Worm (Caenorhabditis elegans): ENCODE results near the gene sru-26.
A peak's percentile ranks its signal among the peaks of the same experiment; 100 is the strongest.

sru-26 gene

DNA sequence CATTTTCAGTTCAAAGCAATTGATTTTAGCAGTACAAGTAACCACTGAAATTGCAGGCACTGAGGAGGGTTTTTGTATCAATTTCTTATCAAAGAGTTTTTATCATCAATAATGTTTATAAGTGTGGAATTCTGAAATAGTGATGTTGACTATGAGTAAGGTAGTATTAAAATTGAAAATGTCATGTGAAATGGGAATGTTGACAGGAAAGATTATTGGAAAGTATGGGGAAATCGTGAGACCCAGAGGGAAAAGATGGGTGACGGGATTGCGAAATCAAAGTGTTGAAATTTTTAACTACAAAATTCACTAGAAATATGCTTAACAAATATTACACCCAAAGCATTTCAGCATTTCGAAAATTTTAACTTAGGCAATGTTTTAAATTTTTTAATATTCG, 39.9 kb downstream of the sru-26 start, which contains the start of gene F53B2.8 (continued):
- TF ChIP-seq madf-9 (GFP tag; conservative IDR thresholded peaks at IDR 0.05) = no peak

DNA sequence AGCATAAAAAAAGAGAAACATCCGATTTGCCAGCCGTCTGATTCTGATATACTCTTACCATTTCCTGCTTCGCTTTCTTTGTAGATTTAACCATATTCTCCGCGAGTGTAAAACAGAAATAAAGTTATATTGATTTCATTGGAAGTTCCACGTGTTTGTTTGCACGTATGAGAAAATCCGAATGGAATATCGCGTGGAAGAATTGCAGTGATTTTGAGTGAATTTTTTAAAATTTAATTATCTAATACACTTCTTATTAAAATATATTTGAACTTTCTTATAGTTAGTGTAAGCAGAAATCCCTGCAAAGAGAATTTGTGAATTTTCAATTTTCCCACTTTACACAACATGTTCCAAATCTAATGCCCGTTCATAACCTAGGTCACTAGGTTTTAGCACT, 43.8 kb downstream of the sru-26 start, which contains the start of gene F53B2.5:
Gene F53B2.5 (minus strand): TSS at position 101 of the 400 bp plus-strand sequence.
- TF ChIP-seq Y105C5A.15 (GFP tag; IDR thresholded peaks at IDR 0.05) = no peak
- TF ChIP-seq spr-3 (GFP tag; optimal IDR thresholded peaks at IDR 0.05) = no peak
- no peak for TF ChIP-seq snpc-1.2 (GFP tag; IDR thresholded peaks at IDR 0.05)
- TF ChIP-seq Y75B8A.6 (GFP tag; IDR thresholded peaks at IDR 0.05) = no peak
- no peak for TF ChIP-seq hif-1 (tag; optimal IDR thresholded peaks at IDR 0.05)
- TF ChIP-seq F10B5.3 (tag; optimal IDR thresholded peaks at IDR 0.05) = no peak
- no peak for TF ChIP-seq mdt-29 (GFP tag; IDR thresholded peaks at IDR 0.05)
- no peak for TF ChIP-seq lin-38 (GFP tag; IDR thresholded peaks at IDR 0.05)
- TF ChIP-seq madf-9 (GFP tag; conservative IDR thresholded peaks at IDR 0.05) = no peak
- no peak for TF ChIP-seq lin-15B (tag; optimal IDR thresholded peaks at IDR 0.05)
- TF ChIP-seq daf-16 (GFP tag; optimal IDR thresholded peaks at IDR 0.05) = no peak
- no peak for TF ChIP-seq daf-16 (tag; optimal IDR thresholded peaks at IDR 0.05)
- TF ChIP-seq nhr-111 (GFP tag; optimal IDR thresholded peaks at IDR 0.05) = no peak
- no peak for TF ChIP-seq F37D6.2 (tag; optimal IDR thresholded peaks at IDR 0.05)
- no peak for TF ChIP-seq lin-39 (tag; optimal IDR thresholded peaks at IDR 0.05)
- no peak for TF ChIP-seq ceh-20 (GFP tag; IDR thresholded peaks at IDR 0.05)

DNA sequence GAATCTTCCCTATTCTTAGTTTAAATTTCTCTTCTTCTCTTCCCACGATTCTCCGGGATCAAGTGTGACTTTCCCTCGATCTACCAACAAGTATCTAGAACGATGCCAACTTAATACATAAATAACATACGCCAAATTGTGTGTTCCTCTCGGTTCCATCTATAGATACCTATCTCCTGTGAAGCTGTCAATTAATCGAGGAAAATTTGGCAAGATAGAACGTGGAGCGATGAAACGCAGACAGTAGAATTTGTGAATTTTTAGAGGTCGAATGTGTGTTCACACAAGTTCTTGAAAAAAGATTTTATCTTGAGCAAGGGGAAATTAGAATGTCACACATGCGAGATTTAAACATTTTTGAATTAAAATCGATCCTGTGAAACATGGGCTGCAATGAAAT, 44.2 kb downstream of the sru-26 start:
- TF ChIP-seq aha-1 (tag) (peak; percentile 21), zip-11 (GFP tag; IDR thresholded peaks at IDR 0.05) (no peak)

DNA sequence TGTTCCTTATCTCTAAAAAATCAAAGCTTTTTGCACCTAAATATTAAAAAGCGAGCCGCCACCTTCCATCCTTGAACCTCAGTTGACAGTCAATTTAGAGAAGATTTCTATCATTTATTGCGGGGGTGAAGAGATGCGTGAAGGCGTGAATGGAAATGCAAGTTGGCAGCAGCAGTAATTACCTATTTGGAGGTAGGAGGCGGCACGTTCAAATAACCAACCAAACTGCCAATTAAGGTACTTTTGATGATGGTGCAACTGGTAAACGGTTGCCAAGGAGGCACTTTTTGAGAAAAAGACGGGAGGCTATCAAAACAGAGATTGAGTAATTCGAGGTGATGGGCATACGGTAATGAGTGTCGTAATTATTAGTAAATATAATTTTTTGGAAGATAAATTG, 49.1 kb downstream of the sru-26 start:
- TF ChIP-seq arid-1 (GFP tag; conservative IDR thresholded peaks at IDR 0.05) = no peak
- TF ChIP-seq lin-1 (GFP tag; IDR thresholded peaks at IDR 0.05) = no peak
- no peak for TF ChIP-seq hmg-1.1 (GFP tag; IDR thresholded peaks at IDR 0.05)
- no peak for TF ChIP-seq tag-97 (GFP tag; IDR thresholded peaks at IDR 0.05)
- no peak for TF ChIP-seq ceh-28 (tag; optimal IDR thresholded peaks at IDR 0.05)
- TF ChIP-seq madf-9 (GFP tag; conservative IDR thresholded peaks at IDR 0.05) = no peak
- no peak for TF ChIP-seq ZK337.2 (GFP tag; IDR thresholded peaks at IDR 0.05)
- TF ChIP-seq mxl-3 (GFP tag; optimal IDR thresholded peaks at IDR 0.05) = no peak
- no peak for TF ChIP-seq lin-29 (GFP tag; IDR thresholded peaks at IDR 0.05)
- TF ChIP-seq daf-19 (GFP tag; conservative IDR thresholded peaks at IDR 0.05) = no peak

DNA sequence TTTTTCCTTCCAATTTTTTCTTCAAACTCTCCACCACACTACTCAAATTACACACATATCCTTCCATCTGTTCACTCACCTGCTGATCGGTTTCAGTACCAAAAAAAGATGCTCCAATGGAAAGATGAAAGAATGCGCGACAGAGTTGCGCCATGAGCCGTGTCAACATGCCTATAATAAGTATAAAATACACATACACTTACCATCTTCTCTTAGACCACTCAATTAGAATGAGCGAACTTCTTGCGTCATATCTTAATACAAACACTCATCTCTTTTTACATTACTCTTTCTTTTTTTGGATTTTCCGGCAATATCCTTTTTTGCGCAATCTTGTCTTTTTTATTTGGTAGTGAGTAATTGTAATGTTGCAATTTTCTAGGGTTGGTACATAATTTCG, 50.4 kb downstream of the sru-26 start:
- TF ChIP-seq set-16 (GFP tag; IDR thresholded peaks at IDR 0.05) = no peak
- TF ChIP-seq daf-12 (tag; optimal IDR thresholded peaks at IDR 0.05) = no peak
- TF ChIP-seq aha-1 (tag) = peak; percentile 67
- no peak for TF ChIP-seq lin-38 (GFP tag; IDR thresholded peaks at IDR 0.05)
- no peak for TF ChIP-seq Y75B8A.6 (GFP tag; IDR thresholded peaks at IDR 0.05)
- TF ChIP-seq ztf-7 (tag; optimal IDR thresholded peaks at IDR 0.05) = no peak
- TF ChIP-seq ces-1 (GFP tag; optimal IDR thresholded peaks at IDR 0.05) = no peak
- TF ChIP-seq unc-62 (GFP tag; optimal IDR thresholded peaks at IDR 0.05 in 1 of 2) = peak in 1 of 2 experiments; percentile 57
- no peak for TF ChIP-seq unc-62 (tag; optimal IDR thresholded peaks at IDR 0.05)
- no peak for TF ChIP-seq nhr-102 (tag; optimal IDR thresholded peaks at IDR 0.05)
- no peak for TF ChIP-seq lin-15B (tag; optimal IDR thresholded peaks at IDR 0.05)
- TF ChIP-seq nhr-28 (tag; optimal IDR thresholded peaks at IDR 0.05) = no peak
